Worm (Caenorhabditis elegans): ENCODE data around the gene nhr-238.

- TF ChIP-seq T22C8.4 (GFP tag; IDR thresholded peaks at IDR 0.05): no peak
- no peak for TF ChIP-seq ztf-23 (GFP tag; IDR thresholded peaks at IDR 0.05)
- TF ChIP-seq klf-2 (GFP tag; conservative IDR thresholded peaks at IDR 0.05): no peak
- TF ChIP-seq cog-1 (tag; optimal IDR thresholded peaks at IDR 0.05): no peak
- no peak for TF ChIP-seq flt-1 (GFP tag; IDR thresholded peaks at IDR 0.05)
Observed at ce11 chrV:1588128-1588527, 41.1 kb downstream of the nhr-238 start, which contains the start of gene F16B4.5.

Data from whole organism, midembryonic.